Worm (Caenorhabditis elegans): ENCODE data around the gene sas-6.

The sas-6 gene

ce11 chrIV:13776745-13777144 lies 11.8 kb downstream of the sas-6 start:
- TF ChIP-seq ceh-16 (tag; optimal IDR thresholded peaks at IDR 0.05) (no peak), nhr-11 (tag; optimal IDR thresholded peaks at IDR 0.05) (no peak), nhr-12 (tag; optimal IDR thresholded peaks at IDR 0.05) (no peak), ztf-1 (GFP tag; conservative IDR thresholded peaks at IDR 0.05) (no peak), gmeb-1 (tag; optimal IDR thresholded peaks at IDR 0.05) (no peak), nhr-10 (tag; optimal IDR thresholded peaks at IDR 0.05) (no peak), nhr-129 (tag; optimal IDR thresholded peaks at IDR 0.05) (no peak), fos-1 (tag; optimal IDR thresholded peaks at IDR 0.05) (no peak), snpc-4 (tag; optimal IDR thresholded peaks at IDR 0.05) (no peak), Y55F3AM.14 (GFP tag; optimal IDR thresholded peaks at IDR 0.05) (no peak), lsy-2 (tag; optimal IDR thresholded peaks at IDR 0.05) (no peak), sma-9 (GFP tag; optimal IDR thresholded peaks at IDR 0.05) (no peak), sma-9 (tag; optimal IDR thresholded peaks at IDR 0.05) (no peak), lin-13 (GFP tag; optimal IDR thresholded peaks at IDR 0.05) (no peak), crh-2 (tag; optimal IDR thresholded peaks at IDR 0.05) (no peak), ztf-4 (tag; optimal IDR thresholded peaks at IDR 0.05) (no peak)

- TF ChIP-seq Y55F3AM.14 (GFP tag; optimal IDR thresholded peaks at IDR 0.05), result no peak
- no peak for TF ChIP-seq sma-9 (GFP tag; optimal IDR thresholded peaks at IDR 0.05)
- TF ChIP-seq sma-9 (tag; optimal IDR thresholded peaks at IDR 0.05), result no peak
- TF ChIP-seq nhr-129 (tag; optimal IDR thresholded peaks at IDR 0.05), result no peak
Measured at ce11 chrIV:13776115-13776514, 12.4 kb downstream of the sas-6 start, which contains the start of gene Y45F10D.16. Gene Y45F10D.16, plus strand, starts transcription at chrIV:13776415.

ce11 chrIV:13774578-13774977 lies 14.0 kb downstream of the sas-6 start, which contains the start of gene Y45F10D.2:
Gene Y45F10D.2, minus strand, starts transcription at chrIV:13774678.
- TF ChIP-seq nhr-237 (tag; optimal IDR thresholded peaks at IDR 0.05), result no peak
- TF ChIP-seq ztf-1 (GFP tag; conservative IDR thresholded peaks at IDR 0.05), result no peak
- TF ChIP-seq sma-9 (GFP tag; optimal IDR thresholded peaks at IDR 0.05), result no peak
- no peak for TF ChIP-seq sma-9 (tag; optimal IDR thresholded peaks at IDR 0.05)
- TF ChIP-seq skn-1 (tag; optimal IDR thresholded peaks at IDR 0.05), result no peak
- TF ChIP-seq crh-2 (tag; optimal IDR thresholded peaks at IDR 0.05), result no peak
- no peak for TF ChIP-seq C34F6.9 (tag; optimal IDR thresholded peaks at IDR 0.05)
- TF ChIP-seq elt-3 (tag; optimal IDR thresholded peaks at IDR 0.05), result no peak
- no peak for TF ChIP-seq sem-4 (tag; optimal IDR thresholded peaks at IDR 0.05)
- no peak for TF ChIP-seq lsy-2 (tag; optimal IDR thresholded peaks at IDR 0.05)
- no peak for TF ChIP-seq nhr-10 (tag; optimal IDR thresholded peaks at IDR 0.05)
- no peak for TF ChIP-seq nhr-25 (tag; optimal IDR thresholded peaks at IDR 0.05)
- no peak for TF ChIP-seq nhr-6 (tag; optimal IDR thresholded peaks at IDR 0.05)
- no peak for TF ChIP-seq unc-55 (GFP tag; optimal IDR thresholded peaks at IDR 0.05)
- TF ChIP-seq nhr-77 (tag; optimal IDR thresholded peaks at IDR 0.05), result no peak
- no peak for TF ChIP-seq unc-39 (tag; optimal IDR thresholded peaks at IDR 0.05)
- no peak for TF ChIP-seq nhr-23 (tag; optimal IDR thresholded peaks at IDR 0.05)
- no peak for TF ChIP-seq snpc-4 (tag; optimal IDR thresholded peaks at IDR 0.05)
- TF ChIP-seq sma-3 (GFP tag; optimal IDR thresholded peaks at IDR 0.05), result no peak
- no peak for TF ChIP-seq egl-27 (tag; optimal IDR thresholded peaks at IDR 0.05)

- TF ChIP-seq unc-62 (GFP tag; optimal IDR thresholded peaks at IDR 0.05), result no peak
- TF ChIP-seq unc-39 (tag; optimal IDR thresholded peaks at IDR 0.05), result no peak
- no peak for TF ChIP-seq R02D3.7 (tag; optimal IDR thresholded peaks at IDR 0.05)
- TF ChIP-seq crh-2 (tag; optimal IDR thresholded peaks at IDR 0.05), result no peak
- no peak for TF ChIP-seq nhr-10 (tag; optimal IDR thresholded peaks at IDR 0.05)
- no peak for TF ChIP-seq ztf-11 (tag; optimal IDR thresholded peaks at IDR 0.05)
- TF ChIP-seq nhr-12 (tag; optimal IDR thresholded peaks at IDR 0.05), result no peak
- TF ChIP-seq lin-39 (tag; optimal IDR thresholded peaks at IDR 0.05), result no peak
- TF ChIP-seq nhr-6 (tag; optimal IDR thresholded peaks at IDR 0.05), result no peak
- TF ChIP-seq alr-1 (tag; optimal IDR thresholded peaks at IDR 0.05), result no peak
- TF ChIP-seq mbf-1 (tag; optimal IDR thresholded peaks at IDR 0.05), result no peak
- no peak for TF ChIP-seq sma-3 (GFP tag; optimal IDR thresholded peaks at IDR 0.05)
Measured at ce11 chrIV:13764708-13765107, 23.8 kb downstream of the sas-6 start.

- TF ChIP-seq ztf-4 (tag; optimal IDR thresholded peaks at IDR 0.05) (no peak), unc-55 (GFP tag; optimal IDR thresholded peaks at IDR 0.05) (peak; percentile 8)
Measured at ce11 chrIV:13763449-13763848, 25.1 kb downstream of the sas-6 start.

All from whole organism, L2 larva.